Worm (Caenorhabditis elegans): ENCODE results near the gene K09D9.9.

Gene K09D9.9

DNA sequence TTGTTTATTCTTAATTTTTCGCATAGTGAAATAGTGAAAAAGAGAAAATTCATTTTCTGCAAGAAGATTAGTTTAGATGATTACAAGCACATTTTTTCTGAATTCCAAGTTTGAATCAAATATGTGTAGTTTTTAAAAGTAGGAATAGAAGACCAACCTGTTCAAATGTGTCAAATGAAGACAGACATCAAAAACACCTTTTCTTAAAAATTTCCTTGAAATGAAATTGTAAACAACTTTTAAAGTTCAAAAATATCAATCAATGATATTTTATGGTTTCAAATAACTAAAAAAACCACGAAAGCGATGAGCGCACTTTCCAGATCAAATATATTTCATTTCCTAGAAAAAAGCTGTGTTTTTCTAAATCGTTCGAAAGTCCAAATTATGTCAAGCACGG is 12.3 kb downstream of the K09D9.9 start, which contains the start of gene nlp-30:
Gene nlp-30, plus strand, starts transcription at position 301 of the 400 bp plus-strand sequence.
- TF ChIP-seq mel-28 (tag; optimal IDR thresholded peaks at IDR 0.05; ENCODE audit: borderline replicate concordance) (no peak), ztf-6 (GFP tag; IDR thresholded peaks at IDR 0.05) (no peak), ZK185.1 (tag; optimal IDR thresholded peaks at IDR 0.05; ENCODE audit: poor library complexity, severe bottlenecking) (no peak), hrde-1 (tag; optimal IDR thresholded peaks at IDR 0.05; ENCODE audit: borderline replicate concordance) (no peak), nfyb-1 (GFP tag; IDR thresholded peaks at IDR 0.05) (no peak), nhr-179 (tag; optimal IDR thresholded peaks at IDR 0.05) (no peak), attf-3 (GFP tag; conservative IDR thresholded peaks at IDR 0.05) (no peak), repo-1 (tag; optimal IDR thresholded peaks at IDR 0.05) (no peak), madf-10 (tag; optimal IDR thresholded peaks at IDR 0.05) (no peak), ceh-79 (tag; optimal IDR thresholded peaks at IDR 0.05) (no peak)

ce11 chrV:3980228-3980933 is 13.6 kb downstream of the K09D9.9 start:
- TF ChIP-seq sea-2 (GFP tag; IDR thresholded peaks at IDR 0.05) (no peak), B0261.1 (tag; optimal IDR thresholded peaks at IDR 0.05) (no peak), attf-5 (GFP tag; optimal IDR thresholded peaks at IDR 0.05) (no peak), sptf-2 (GFP tag; optimal IDR thresholded peaks at IDR 0.05) (no peak), tlf-1 (GFP tag; optimal IDR thresholded peaks at IDR 0.05) (no peak), ccch-3 (GFP tag; optimal IDR thresholded peaks at IDR 0.05) (no peak), mxl-1 (tag; optimal IDR thresholded peaks at IDR 0.05) (no peak), lsy-27 (tag; optimal IDR thresholded peaks at IDR 0.05; ENCODE audit: borderline replicate concordance, insufficient read depth) (no peak), F33H1.4 (GFP tag; IDR thresholded peaks at IDR 0.05) (no peak), F55B11.4 (tag; optimal IDR thresholded peaks at IDR 0.05; ENCODE audit: borderline replicate concordance, insufficient read depth) (no peak), F37B4.10 (GFP tag; IDR thresholded peaks at IDR 0.05) (no peak), nfyb-1 (GFP tag; IDR thresholded peaks at IDR 0.05) (no peak), F57A8.1 (GFP tag; optimal IDR thresholded peaks at IDR 0.05) (no peak), snpc-4 (GFP tag; optimal IDR thresholded peaks at IDR 0.05) (no peak), snpc-4 (tag; optimal IDR thresholded peaks at IDR 0.05) (no peak), hmg-1.2 (GFP tag; IDR thresholded peaks at IDR 0.05) (no peak)

DNA sequence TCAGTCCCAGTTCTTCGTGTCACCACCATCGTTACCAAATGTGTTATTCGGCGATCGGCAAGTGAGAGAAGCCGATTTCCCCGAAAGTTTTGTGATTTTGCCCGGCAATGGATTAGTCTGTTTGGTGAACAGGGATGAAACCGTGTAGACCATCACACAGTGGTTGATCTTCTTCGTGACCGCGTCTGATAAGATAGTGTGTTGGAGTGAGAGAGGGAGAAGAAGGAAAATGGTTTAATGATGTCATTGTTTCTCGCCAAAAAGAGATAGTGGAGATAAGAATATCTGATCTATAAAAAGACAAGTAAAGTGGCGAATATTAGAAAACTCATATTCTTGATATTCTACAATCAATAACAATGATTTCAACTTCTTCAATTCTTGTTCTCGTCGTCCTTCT is 14.1 kb downstream of the K09D9.9 start, which contains the start of gene nlp-31:
Gene nlp-31, plus strand, starts transcription at position 237 of the 400 bp plus-strand sequence.
- TF ChIP-seq ets-4 (GFP tag; optimal IDR thresholded peaks at IDR 0.05): no peak
- no peak for TF ChIP-seq zim-3 (tag; optimal IDR thresholded peaks at IDR 0.05)
- TF ChIP-seq ekl-4 (GFP tag; IDR thresholded peaks at IDR 0.05): no peak
- no peak for TF ChIP-seq Y56A3A.18 (GFP tag; IDR thresholded peaks at IDR 0.05)
- no peak for TF ChIP-seq hsf-1 (GFP tag; IDR thresholded peaks at IDR 0.05)
- TF ChIP-seq nfyb-1 (GFP tag; IDR thresholded peaks at IDR 0.05): no peak
- TF ChIP-seq die-1 (tag; optimal IDR thresholded peaks at IDR 0.05): no peak
- no peak for TF ChIP-seq F57C9.4 (tag; optimal IDR thresholded peaks at IDR 0.05)
- TF ChIP-seq ztf-6 (GFP tag; IDR thresholded peaks at IDR 0.05): no peak; the same call in 1 of the 2 replicates
- TF ChIP-seq unc-130 (GFP tag; optimal IDR thresholded peaks at IDR 0.05): no peak
- TF ChIP-seq C17E4.6 (GFP tag; IDR thresholded peaks at IDR 0.05): no peak
- no peak for TF ChIP-seq madf-8 (GFP tag; conservative IDR thresholded peaks at IDR 0.05)
- no peak for TF ChIP-seq sea-2 (GFP tag; IDR thresholded peaks at IDR 0.05)
- no peak for TF ChIP-seq F33H1.4 (GFP tag; IDR thresholded peaks at IDR 0.05)
- no peak for TF ChIP-seq egrh-3 (GFP tag; IDR thresholded peaks at IDR 0.05)
- TF ChIP-seq F37B4.10 (GFP tag; IDR thresholded peaks at IDR 0.05): no peak

Data from whole organism, young adult.